Fruit fly (Drosophila melanogaster) whole organism, pupa: ENCODE results near the gene slx1.

Source experiments
- CG10348 ChIP-seq: fragments of 200-800 bp; sonication (Bioruptor generic); IDR thresholded peaks from 2 replicates; pipeline ENCODE4 v1.3.6; 2022; ENCODE audit warnings: missing biosample characterization, missing genetic modification characterization
- CG12605 ChIP-seq: fragments of 200-800 bp; sonication (Bioruptor generic); IDR thresholded peaks from 2 replicates; pipeline ENCODE4 v1.3.6; 2022; ENCODE audit warnings: missing biosample characterization, missing genetic modification characterization
- CG13204 ChIP-seq: fragments of 200-800 bp; sonication (Bioruptor generic); optimal IDR thresholded peaks from 2 replicates; lab custom pipeline; 2018; ENCODE audit warnings: missing biosample characterization, mild to moderate bottlenecking, missing genetic modification characterization, moderate library complexity
- CG14655 ChIP-seq: fragments of 200-800 bp; sonication (Bioruptor generic); optimal IDR thresholded peaks from 3 replicates; lab custom pipeline; 2017; ENCODE audit warnings: mild to moderate bottlenecking, missing biosample characterization, missing genetic modification reagents, missing genetic modification characterization
- CG15710 ChIP-seq: fragments of 200-800 bp; sonication (Bioruptor generic); optimal IDR thresholded peaks from 2 replicates; lab custom pipeline; 2018; ENCODE audit warnings: missing biosample characterization, mild to moderate bottlenecking, missing genetic modification characterization, moderate library complexity
- CG17806 ChIP-seq: fragments of 200-800 bp; sonication (Bioruptor generic); optimal IDR thresholded peaks from 2 replicates; lab custom pipeline; 2018; ENCODE audit warnings: missing biosample characterization, mild to moderate bottlenecking, missing genetic modification characterization, moderate library complexity
- CG32121 ChIP-seq: fragments of 200-800 bp; sonication (Bioruptor generic); IDR thresholded peaks from 2 replicates; pipeline ENCODE4 v1.3.6; 2022; ENCODE audit warnings: missing biosample characterization, missing genetic modification characterization
- CG34367 ChIP-seq: fragments of 200-800 bp; sonication (Bioruptor generic); optimal IDR thresholded peaks from 2 replicates; lab custom pipeline; 2018; ENCODE audit warnings: missing biosample characterization, mild to moderate bottlenecking, missing genetic modification characterization
- CG4496 ChIP-seq: fragments of 200-800 bp; sonication (Bioruptor generic); IDR thresholded peaks from 3 replicates; pipeline ENCODE4 v1.3.6; 2022; ENCODE audit warnings: missing biosample characterization, missing genetic modification characterization
- CG8159 ChIP-seq: fragments of 200-800 bp; sonication (Bioruptor generic); optimal IDR thresholded peaks from 3 replicates; lab custom pipeline; 2018; ENCODE audit warnings: missing biosample characterization, mild to moderate bottlenecking, missing genetic modification characterization, moderate library complexity
- CG8301 ChIP-seq: fragments of 200-800 bp; sonication (Bioruptor generic); optimal IDR thresholded peaks from 2 replicates; lab custom pipeline; 2018; ENCODE audit warnings: missing biosample characterization, mild to moderate bottlenecking, missing genetic modification characterization
- CG9948 ChIP-seq: fragments of 200-800 bp; sonication (Bioruptor generic); optimal IDR thresholded peaks from 2 replicates; lab custom pipeline; 2018; ENCODE audit warnings: missing biosample characterization, mild to moderate bottlenecking, missing genetic modification characterization, moderate library complexity
- EcR ChIP-seq: fragments of 200-800 bp; sonication (Bioruptor generic); optimal IDR thresholded peaks from 3 replicates; lab custom pipeline; 2019; ENCODE audit warnings: missing biosample characterization, missing genetic modification characterization, mild to moderate bottlenecking, moderate library complexity, missing genetic modification reagents
- Ets98B ChIP-seq: fragments of 200-800 bp; sonication (Bioruptor generic); IDR thresholded peaks from 2 replicates; pipeline ENCODE4 v1.3.6; 2022; ENCODE audit warnings: missing biosample characterization, missing genetic modification characterization
- Pif1A ChIP-seq: fragments of 200-800 bp; sonication (Bioruptor generic); optimal IDR thresholded peaks from 3 replicates; lab custom pipeline; 2016; ENCODE audit warnings: missing biosample characterization, missing genetic modification characterization
- Pif1B ChIP-seq: fragments of 200-800 bp; sonication (Bioruptor generic); optimal IDR thresholded peaks from 3 replicates; lab custom pipeline; 2016; ENCODE audit warnings: missing biosample characterization, missing genetic modification characterization
- Snoo ChIP-seq: fragments of 200-800 bp; sonication (Bioruptor generic); optimal IDR thresholded peaks from 3 replicates; lab custom pipeline; 2017; ENCODE audit warnings: missing biosample characterization, mild to moderate bottlenecking, missing genetic modification characterization, inconsistent platforms
- fd96Ca ChIP-seq: fragments of 200-800 bp; sonication (Bioruptor generic); IDR thresholded peaks from 3 replicates; pipeline ENCODE4 v1.3.6; 2022; ENCODE audit warnings: missing biosample characterization, missing genetic modification characterization
- gl ChIP-seq: fragments of 200-800 bp; sonication (Bioruptor generic); optimal IDR thresholded peaks from 2 replicates; lab custom pipeline; 2018; ENCODE audit warnings: missing biosample characterization, mild to moderate bottlenecking, missing genetic modification characterization
- rn ChIP-seq: fragments of 200-800 bp; sonication (Bioruptor generic); IDR thresholded peaks from 2 replicates; pipeline ENCODE4 v1.3.6; 2022; ENCODE audit warnings: missing biosample characterization, missing genetic modification characterization

Gene slx1

DNA sequence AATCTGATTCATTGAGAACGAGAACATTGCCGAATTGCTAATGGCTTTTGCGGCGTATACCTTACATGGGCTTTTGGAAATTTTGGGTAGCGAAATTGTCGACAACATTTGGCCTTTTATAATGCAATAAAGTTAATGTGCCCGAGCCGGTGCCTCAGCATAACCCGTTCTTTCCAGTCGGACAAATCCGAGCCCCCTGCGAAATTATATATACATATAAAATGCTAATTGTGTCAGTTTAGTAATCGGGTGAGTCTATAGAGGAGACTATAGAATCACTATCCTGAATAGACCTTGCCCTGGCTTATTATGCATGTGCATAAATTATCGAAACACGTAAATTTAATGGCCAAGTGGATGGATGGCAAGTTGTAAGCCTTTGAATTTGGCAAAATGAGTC is 36.6 kb downstream of the slx1 start:
- TF ChIP-seq CG9948 (no peak), CG17806 (no peak), CG4496 (GFP tag; lab: Robert Waterston, UW) (no peak)

DNA sequence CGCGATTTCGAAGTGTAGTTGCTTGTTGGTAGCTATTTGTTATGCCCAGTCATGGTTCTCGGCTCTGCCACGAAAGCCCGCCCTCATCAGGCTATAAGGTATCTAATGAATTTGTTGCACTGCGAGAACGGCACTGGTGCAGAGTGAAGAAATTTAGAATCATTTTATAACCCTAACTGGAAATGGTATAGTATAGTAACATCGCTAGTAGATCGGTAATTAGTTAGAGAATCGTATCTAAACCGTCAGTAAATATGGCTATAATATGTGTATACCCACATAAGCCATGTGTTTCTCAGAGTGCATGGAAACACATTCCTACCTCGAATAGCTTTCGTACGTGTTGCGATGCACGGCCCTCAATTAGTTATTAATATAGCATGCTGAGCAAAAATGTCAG is 45.4 kb downstream of the slx1 start:
- TF ChIP-seq CG32121 (GFP tag; lab: Robert Waterston, UW) (peak; percentile 58), CG12605 (GFP tag; lab: Robert Waterston, UW) (peak; percentile 56; the same call in 1 of the 2 replicates), CG9948 (peak; percentile 63), CG4496 (GFP tag; lab: Robert Waterston, UW) (peak; percentile 80), CG15710 (peak; percentile 35), gl (no peak), CG8159 (tag; lab: Kevin White, UChicago) (peak; percentile 39), rn (GFP tag; lab: Robert Waterston, UW) (no peak), CG17806 (peak; percentile 53), fd96Ca (GFP tag; lab: Robert Waterston, UW) (no peak; the same call in 2 of the 3 replicates), CG8301 (tag; lab: Kevin White, UChicago) (peak; percentile 80), Pif1B (GFP tag; lab: Kevin White, UChicago) (peak; percentile 55), Pif1A (GFP tag; lab: Kevin White, UChicago) (peak; percentile 56), CG14655 (GFP tag; lab: Kevin White, UChicago) (peak; percentile 85), Ets98B (peak; percentile 17; the same call in 1 of the 2 replicates), EcR (GFP tag; lab: Kevin White, UChicago) (no peak), Snoo (tag; lab: Kevin White, UChicago) (no peak), CG34367 (tag; lab: Kevin White, UChicago) (peak; percentile 44), CG10348 (GFP tag; lab: Robert Waterston, UW) (no peak), CG13204 (no peak)

DNA sequence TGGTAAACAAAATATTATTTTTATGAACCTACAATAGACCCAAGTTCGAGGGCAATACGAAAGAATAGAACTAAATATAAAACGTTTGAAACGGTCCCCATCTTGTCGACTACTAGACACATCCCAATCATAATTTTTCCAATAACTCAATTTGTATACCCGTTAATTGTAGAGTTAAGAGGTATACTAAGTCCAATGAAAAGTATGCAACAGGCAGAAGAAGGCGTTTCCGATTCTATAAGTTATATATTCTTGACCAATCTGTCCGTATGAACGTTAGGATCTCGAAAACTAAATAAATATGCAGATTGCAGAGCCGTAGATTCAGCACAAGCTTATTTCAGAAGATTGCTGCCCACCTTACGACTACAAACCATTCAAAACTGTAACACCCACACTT is 48.7 kb downstream of the slx1 start, which contains the start of gene CG33927:
CG33927 (minus strand) TSS at position 101 of the 400 bp plus-strand sequence.
- TF ChIP-seq CG15710 (no peak), CG34367 (tag; lab: Kevin White, UChicago) (no peak), CG4496 (GFP tag; lab: Robert Waterston, UW) (no peak), Pif1B (GFP tag; lab: Kevin White, UChicago) (no peak), fd96Ca (GFP tag; lab: Robert Waterston, UW) (no peak), Pif1A (GFP tag; lab: Kevin White, UChicago) (no peak), CG9948 (no peak), rn (GFP tag; lab: Robert Waterston, UW) (no peak), CG8301 (tag; lab: Kevin White, UChicago) (no peak), CG32121 (GFP tag; lab: Robert Waterston, UW) (no peak), CG12605 (GFP tag; lab: Robert Waterston, UW) (no peak), CG14655 (GFP tag; lab: Kevin White, UChicago) (no peak), Snoo (tag; lab: Kevin White, UChicago) (no peak), Ets98B (no peak), CG13204 (no peak), CG8159 (tag; lab: Kevin White, UChicago) (no peak), CG17806 (no peak), EcR (GFP tag; lab: Kevin White, UChicago) (no peak), CG10348 (GFP tag; lab: Robert Waterston, UW) (no peak)
